Worm (Caenorhabditis elegans) whole organism, L4 larva: ENCODE measurements around the gene dct-8.

ENCODE experiments used
- ZK546.5 ChIP-seq, 2 experiments: sonication (generic microtip); optimal IDR thresholded peaks; 2 replicates each; lab custom pipeline; 2017; ENCODE audit warnings: missing biosample characterization in 2 of 2, missing genetic modification characterization in 2 of 2
- ceh-62 ChIP-seq: sonication (generic microtip); optimal IDR thresholded peaks from 2 replicates; lab custom pipeline; 2017; ENCODE audit warnings: missing biosample characterization, missing genetic modification characterization
- daf-16 ChIP-seq, 3 experiments: sonication (generic microtip); optimal IDR thresholded peaks; 2 replicates each; lab custom pipeline; 2016 to 2017; ENCODE audit warnings: missing genetic modification characterization in 3 of 3, missing genetic modification reagents in 3 of 3, mild to moderate bottlenecking in 2 of 3, missing compliant biosample characterization in 2 of 3, missing biosample characterization in 1 of 3, moderate library complexity in 1 of 3
- dpl-1 ChIP-seq: fragments of 150-350 bp; optimal IDR thresholded peaks from 2 replicates; lab custom pipeline; 2014; ENCODE audit warnings: missing biosample characterization, missing genetic modification reagents, missing genetic modification characterization
- lin-13 ChIP-seq: fragments of 150-350 bp; optimal IDR thresholded peaks from 2 replicates; lab custom pipeline; 2014; ENCODE audit warnings: missing biosample characterization, missing genetic modification reagents, missing genetic modification characterization
- nhr-76 ChIP-seq: fragments of 150-350 bp; optimal IDR thresholded peaks from 2 replicates; lab custom pipeline; 2014; ENCODE audit warnings: missing biosample characterization, missing genetic modification characterization
- snpc-4 ChIP-seq: fragments of 150-350 bp; optimal IDR thresholded peaks from 2 replicates; lab custom pipeline; 2014; ENCODE audit warnings: missing biosample characterization, missing genetic modification characterization
- zfp-2 ChIP-seq: sonication (generic microtip); optimal IDR thresholded peaks from 2 replicates; lab custom pipeline; 2016; ENCODE audit warnings: mild to moderate bottlenecking, missing genetic modification characterization, missing compliant biosample characterization

DNA sequence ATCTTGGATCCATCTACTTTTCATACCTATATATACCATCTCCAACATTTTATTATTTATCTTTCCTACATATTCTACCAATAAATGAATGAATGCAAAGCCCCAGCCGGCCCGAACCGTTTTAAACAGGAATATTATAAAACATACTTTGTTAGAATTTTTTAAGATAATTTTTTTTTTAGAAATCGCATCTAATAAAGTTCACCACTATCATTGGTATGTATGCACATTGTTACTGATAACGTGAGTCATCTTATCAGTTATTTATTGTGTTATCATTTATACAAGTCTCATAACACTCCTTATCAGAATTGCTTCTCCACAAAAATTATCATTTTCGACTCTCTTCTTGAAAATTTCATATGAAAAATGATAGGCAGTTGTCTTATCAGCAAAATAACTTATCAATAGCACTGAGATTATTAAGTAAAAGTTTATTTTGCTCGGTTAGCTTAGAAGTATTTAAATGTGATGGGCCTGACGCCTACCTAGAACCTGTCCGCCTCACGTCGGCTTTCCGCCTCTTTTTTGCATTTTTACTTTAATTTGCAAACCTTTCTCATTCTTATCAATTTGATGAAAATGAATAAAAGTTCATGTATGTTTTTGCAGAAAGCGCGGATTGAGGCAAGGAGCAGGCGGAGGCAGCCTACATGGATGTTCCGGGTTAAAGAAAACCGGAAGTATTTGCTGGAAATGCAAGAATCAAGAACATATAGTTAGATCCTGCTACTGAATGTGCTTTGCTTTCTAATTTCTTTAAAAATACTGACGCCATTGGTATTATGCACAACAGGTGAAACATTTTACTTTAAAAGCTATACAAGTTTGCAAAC lies 5.1 kb downstream of the dct-8 start, which contains the start of gene srz-62:
- TF ChIP-seq dpl-1 (GFP tag; lab: Kevin White, UChicago), result no peak
- TF ChIP-seq ZK546.5 (tag; optimal IDR thresholded peaks at IDR 0.05; lab: Kevin White, UChicago), result no peak
- TF ChIP-seq nhr-76 (tag; lab: Kevin White, UChicago), result no peak
- TF ChIP-seq zfp-2 (tag; lab: Kevin White, UChicago), result no peak
- TF ChIP-seq ceh-62 (tag; lab: Kevin White, UChicago), result no peak
- peak in 1 of 2 experiments; percentile 76 for TF ChIP-seq daf-16 (GFP tag; optimal IDR thresholded peaks at IDR 0.05; lab: Kevin White, UChicago)
- peak; percentile 97 for TF ChIP-seq daf-16 (tag; optimal IDR thresholded peaks at IDR 0.05; lab: Kevin White, UChicago)
- TF ChIP-seq snpc-4 (tag; lab: Kevin White, UChicago), result no peak
- no peak for TF ChIP-seq lin-13 (GFP tag; lab: Kevin White, UChicago)
